Fruit fly (Drosophila melanogaster) whole organism, embryonic: ENCODE data around the gene CG15725.
A peak's percentile ranks its signal among the peaks of the same experiment; 100 is the strongest.

ENCODE experiments used
- Abd-B ChIP-seq: fragments of 200-800 bp; sonication (Bioruptor generic); optimal IDR thresholded peaks from 2 replicates; lab custom pipeline; 2018; ENCODE audit warnings: missing biosample characterization, mild to moderate bottlenecking, missing genetic modification characterization, moderate library complexity
- Adf1 ChIP-seq: fragments of 200-800 bp; sonication (Bioruptor generic); IDR thresholded peaks from 2 replicates; pipeline ENCODE4 v1.3.6; 2022; ENCODE audit warnings: missing biosample characterization, missing genetic modification characterization
- Antp ChIP-seq: fragments of 200-800 bp; sonication (Bioruptor generic); optimal IDR thresholded peaks from 3 replicates; lab custom pipeline; 2016; ENCODE audit warnings: missing biosample characterization, missing genetic modification characterization
- Bteb2 ChIP-seq: fragments of 200-800 bp; sonication (Bioruptor generic); optimal IDR thresholded peaks from 2 replicates; lab custom pipeline; 2016; ENCODE audit warnings: missing biosample characterization, missing genetic modification characterization
- CG10431 ChIP-seq: fragments of 200-800 bp; sonication (Bioruptor generic); optimal IDR thresholded peaks from 3 replicates; lab custom pipeline; 2018; ENCODE audit warnings: missing biosample characterization, mild to moderate bottlenecking, missing genetic modification characterization
- CG11504 ChIP-seq: fragments of 200-800 bp; sonication (Bioruptor generic); optimal IDR thresholded peaks from 3 replicates; lab custom pipeline; 2019; ENCODE audit warnings: missing biosample characterization, mild to moderate bottlenecking, missing genetic modification characterization, moderate library complexity
- CG11695 ChIP-seq: fragments of 200-800 bp; sonication (Bioruptor generic); IDR thresholded peaks from 3 replicates; pipeline ENCODE4 v1.3.6; 2022; ENCODE audit warnings: missing biosample characterization, missing genetic modification characterization
- CG11696 ChIP-seq: fragments of 200-800 bp; sonication (Bioruptor generic); IDR thresholded peaks from 2 replicates; pipeline ENCODE4 v1.3.6; 2022; ENCODE audit warnings: missing biosample characterization, missing genetic modification characterization
- CG14014 ChIP-seq: fragments of 200-800 bp; sonication (Bioruptor generic); IDR thresholded peaks from 2 replicates; pipeline ENCODE4 v1.3.6; 2022; ENCODE audit warnings: missing biosample characterization, missing genetic modification characterization
- CG14441 ChIP-seq: fragments of 200-800 bp; sonication (Bioruptor generic); IDR thresholded peaks from 2 replicates; pipeline ENCODE4 v1.3.6; 2022; ENCODE audit warnings: missing biosample characterization, missing genetic modification characterization
- CG15269 ChIP-seq: fragments of 200-800 bp; sonication (Bioruptor generic); optimal IDR thresholded peaks from 2 replicates; lab custom pipeline; 2018; ENCODE audit warnings: missing biosample characterization, mild to moderate bottlenecking, missing genetic modification characterization, moderate library complexity
- CG16813 ChIP-seq: fragments of 200-800 bp; sonication (Bioruptor generic); IDR thresholded peaks from 3 replicates; pipeline ENCODE4 v1.3.6; 2022; ENCODE audit warnings: missing biosample characterization, missing genetic modification characterization; ENCODE audit not compliant: partially characterized antibody
- CG2129 ChIP-seq: fragments of 200-800 bp; sonication (Bioruptor generic); IDR thresholded peaks from 2 replicates; pipeline ENCODE4 v1.3.6; 2022; ENCODE audit warnings: missing biosample characterization, missing genetic modification characterization; ENCODE audit not compliant: partially characterized antibody
- CG32772 ChIP-seq: fragments of 200-800 bp; sonication (Bioruptor generic); IDR thresholded peaks from 2 replicates; pipeline ENCODE4 v1.3.6; 2022; ENCODE audit warnings: missing biosample characterization, missing genetic modification characterization
- CG33557 ChIP-seq: fragments of 200-800 bp; sonication (Bioruptor generic); optimal IDR thresholded peaks from 2 replicates; lab custom pipeline; 2019; ENCODE audit warnings: missing biosample characterization, mild to moderate bottlenecking, missing genetic modification characterization, moderate library complexity
- CG3838 ChIP-seq: fragments of 200-800 bp; sonication (Bioruptor generic); optimal IDR thresholded peaks from 3 replicates; lab custom pipeline; 2016; ENCODE audit warnings: missing biosample characterization, missing genetic modification characterization
- CG4328 ChIP-seq: fragments of 200-800 bp; sonication (Bioruptor generic); optimal IDR thresholded peaks from 3 replicates; lab custom pipeline; 2017; ENCODE audit warnings: missing biosample characterization, missing genetic modification reagents, missing genetic modification characterization
- CG4854 ChIP-seq: fragments of 200-800 bp; sonication (Bioruptor generic); optimal IDR thresholded peaks from 2 replicates; lab custom pipeline; 2016; ENCODE audit warnings: missing biosample characterization, missing genetic modification characterization, inconsistent platforms
- CG6272 ChIP-seq: fragments of 200-800 bp; sonication (Bioruptor generic); IDR thresholded peaks from 2 replicates; pipeline ENCODE4 v1.3.6; 2022; ENCODE audit warnings: missing biosample characterization, missing genetic modification characterization
- CG9797 ChIP-seq: fragments of 200-800 bp; sonication (Bioruptor generic); optimal IDR thresholded peaks from 3 replicates; lab custom pipeline; 2018; ENCODE audit warnings: missing biosample characterization, mild to moderate bottlenecking, missing genetic modification characterization
- CG9817 ChIP-seq: fragments of 200-800 bp; sonication (Bioruptor generic); optimal IDR thresholded peaks from 2 replicates; lab custom pipeline; 2018; ENCODE audit warnings: missing biosample characterization, mild to moderate bottlenecking, missing genetic modification characterization, moderate library complexity
- Chrac-16 ChIP-seq: fragments of 200-800 bp; sonication (Bioruptor generic); optimal IDR thresholded peaks from 3 replicates; lab custom pipeline; 2016; ENCODE audit warnings: missing biosample characterization, missing genetic modification characterization
- Dfd ChIP-seq, 2 experiments: fragments of >200 bp; optimal IDR thresholded peaks; 2 replicates each; lab custom pipeline; 2017; ENCODE audit warnings: missing biosample characterization in 2 of 2, missing genetic modification characterization in 2 of 2
- Ets97D ChIP-seq: fragments of 200-800 bp; sonication (Bioruptor generic); optimal IDR thresholded peaks from 3 replicates; lab custom pipeline; 2016; ENCODE audit warnings: missing biosample characterization, missing genetic modification characterization
- HLH3B ChIP-seq: fragments of 200-800 bp; sonication (Bioruptor generic); IDR thresholded peaks from 2 replicates; pipeline ENCODE4 v1.3.6; 2022; ENCODE audit warnings: missing biosample characterization, missing genetic modification characterization
- Hr39 ChIP-seq: fragments of >200 bp; optimal IDR thresholded peaks from 2 replicates; lab custom pipeline; 2017
- MTF-1 ChIP-seq: fragments of 200-800 bp; sonication (Bioruptor generic); optimal IDR thresholded peaks from 2 replicates; lab custom pipeline; 2018; ENCODE audit warnings: missing biosample characterization, mild to moderate bottlenecking, missing genetic modification characterization, borderline replicate concordance
- Max ChIP-seq: fragments of 200-800 bp; sonication (Bioruptor generic); optimal IDR thresholded peaks from 2 replicates; lab custom pipeline; 2016; ENCODE audit warnings: missing biosample characterization, mild to moderate bottlenecking, missing genetic modification characterization
- Ptx1 ChIP-seq: fragments of 200-800 bp; sonication (Bioruptor generic); IDR thresholded peaks from 2 replicates; pipeline ENCODE4 v1.3.6; 2022; ENCODE audit warnings: missing biosample characterization, missing genetic modification characterization
- Side ChIP-seq: fragments of 200-800 bp; sonication (Bioruptor generic); optimal IDR thresholded peaks from 2 replicates; lab custom pipeline; 2016; ENCODE audit warnings: missing biosample characterization, missing genetic modification characterization
- da ChIP-seq: fragments of 200-800 bp; sonication (Bioruptor generic); optimal IDR thresholded peaks from 2 replicates; lab custom pipeline; 2016; ENCODE audit warnings: missing biosample characterization, missing genetic modification characterization
- dm ChIP-seq: fragments of 200-800 bp; sonication (Bioruptor generic); optimal IDR thresholded peaks from 3 replicates; lab custom pipeline; 2016; ENCODE audit warnings: missing biosample characterization, missing genetic modification characterization
- dysf ChIP-seq: fragments of 200-800 bp; sonication (Bioruptor generic); IDR thresholded peaks from 3 replicates; pipeline ENCODE4 v1.3.6; 2022; ENCODE audit warnings: missing biosample characterization, missing genetic modification characterization
- en ChIP-seq: fragments of 200-800 bp; sonication (Bioruptor generic); optimal IDR thresholded peaks from 2 replicates; lab custom pipeline; 2016; ENCODE audit warnings: missing biosample characterization, missing genetic modification characterization
- eyg ChIP-seq: fragments of 200-800 bp; sonication (Bioruptor generic); optimal IDR thresholded peaks from 3 replicates; lab custom pipeline; 2016; ENCODE audit warnings: missing biosample characterization, missing genetic modification characterization
- jigr1 ChIP-seq: fragments of 200-800 bp; sonication (Bioruptor generic); IDR thresholded peaks from 3 replicates; pipeline ENCODE4 v1.3.6; 2022; ENCODE audit warnings: missing biosample characterization, missing genetic modification characterization
- knrl ChIP-seq: fragments of 200-800 bp; sonication (Bioruptor generic); IDR thresholded peaks from 3 replicates; pipeline ENCODE4 v1.3.6; 2022; ENCODE audit warnings: missing biosample characterization, missing genetic modification characterization; ENCODE audit not compliant: partially characterized antibody
- nau ChIP-seq: fragments of 200-800 bp; sonication (Bioruptor generic); optimal IDR thresholded peaks from 3 replicates; lab custom pipeline; 2017; ENCODE audit warnings: missing biosample characterization, mild to moderate bottlenecking, missing genetic modification characterization, missing genetic modification reagents
- nerfin-1 ChIP-seq: fragments of 200-800 bp; sonication (Bioruptor generic); optimal IDR thresholded peaks from 3 replicates; lab custom pipeline; 2019; ENCODE audit warnings: missing biosample characterization, mild to moderate bottlenecking, missing genetic modification characterization, moderate library complexity
- org-1 ChIP-seq: fragments of 200-800 bp; sonication (Bioruptor generic); optimal IDR thresholded peaks from 2 replicates; lab custom pipeline; 2017; ENCODE audit warnings: missing biosample characterization, missing genetic modification characterization
- pho ChIP-seq: fragments of 200-800 bp; sonication (Bioruptor generic); optimal IDR thresholded peaks from 2 replicates; lab custom pipeline; 2016; ENCODE audit warnings: missing biosample characterization, missing genetic modification characterization
- phol ChIP-seq: fragments of 200-800 bp; sonication (Bioruptor generic); optimal IDR thresholded peaks from 3 replicates; lab custom pipeline; 2018; ENCODE audit warnings: missing biosample characterization, mild to moderate bottlenecking, missing genetic modification characterization, moderate library complexity
- row ChIP-seq: fragments of 200-800 bp; sonication (Bioruptor generic); IDR thresholded peaks from 3 replicates; pipeline ENCODE4 v1.3.6; 2022; ENCODE audit warnings: missing biosample characterization, missing genetic modification characterization
- run ChIP-seq: fragments of 200-800 bp; sonication (Bioruptor generic); optimal IDR thresholded peaks from 3 replicates; lab custom pipeline; 2018; ENCODE audit warnings: missing biosample characterization, mild to moderate bottlenecking, missing genetic modification characterization
- sisA ChIP-seq: fragments of 200-800 bp; sonication (Bioruptor generic); IDR thresholded peaks from 2 replicates; pipeline ENCODE4 v1.3.6; 2022; ENCODE audit warnings: missing biosample characterization, missing genetic modification characterization
- slbo ChIP-seq: fragments of 200-800 bp; sonication (Bioruptor generic); IDR thresholded peaks from 2 replicates; pipeline ENCODE4 v1.3.6; 2022; ENCODE audit warnings: missing biosample characterization, missing genetic modification characterization
- stwl ChIP-seq: fragments of 200-800 bp; sonication (Bioruptor generic); optimal IDR thresholded peaks from 3 replicates; lab custom pipeline; 2018; ENCODE audit warnings: missing biosample characterization, mild to moderate bottlenecking, missing genetic modification characterization, moderate library complexity
- tup ChIP-seq: fragments of 200-800 bp; sonication (Bioruptor generic); optimal IDR thresholded peaks from 2 replicates; lab custom pipeline; 2016; ENCODE audit warnings: missing biosample characterization, mild to moderate bottlenecking, missing genetic modification characterization, moderate library complexity
- unpg ChIP-seq: fragments of 200-800 bp; sonication (Bioruptor generic); optimal IDR thresholded peaks from 3 replicates; lab custom pipeline; 2018; ENCODE audit warnings: missing biosample characterization, mild to moderate bottlenecking, missing genetic modification characterization, moderate library complexity
- vnd ChIP-seq: fragments of 200-800 bp; sonication (Bioruptor generic); IDR thresholded peaks from 3 replicates; pipeline ENCODE4 v1.3.6; 2022; ENCODE audit warnings: missing biosample characterization, missing genetic modification characterization; ENCODE audit not compliant: partially characterized antibody
- zen2 ChIP-seq: fragments of 200-800 bp; sonication (Bioruptor generic); IDR thresholded peaks from 3 replicates; pipeline ENCODE4 v1.3.6; 2022; ENCODE audit warnings: missing biosample characterization, missing genetic modification characterization; ENCODE audit not compliant: partially characterized antibody

CG15725 gene

dm6 chrX:12744026-12744688 is 38.5 kb downstream of the CG15725 start, which contains the start of gene CG4004 (continued):
- TF ChIP-seq row (GFP tag; lab: Robert Waterston, UW) (peak; percentile 20; the same call in 1 of the 3 replicates), MTF-1 (GFP tag; lab: Kevin White, UChicago) (no peak), CG6272 (GFP tag; lab: Robert Waterston, UW) (no peak), knrl (GFP tag; lab: Robert Waterston, UW) (no peak), Bteb2 (GFP tag; lab: Kevin White, UChicago) (no peak), nerfin-1 (tag; lab: Kevin White, UChicago) (no peak), Antp (GFP tag; lab: Kevin White, UChicago) (no peak), Ets97D (no peak), nau (GFP tag; lab: Kevin White, UChicago) (no peak), jigr1 (GFP tag; lab: Robert Waterston, UW) (no peak), CG14441 (no peak), CG9817 (tag; lab: Kevin White, UChicago) (no peak), Adf1 (GFP tag; lab: Robert Waterston, UW) (peak; percentile 65), CG11504 (tag; lab: Kevin White, UChicago) (no peak), CG14014 (GFP tag; lab: Robert Waterston, UW) (no peak), Abd-B (GFP tag; lab: Kevin White, UChicago) (no peak), CG33557 (GFP tag; lab: Kevin White, UChicago) (no peak), run (tag; lab: Kevin White, UChicago) (no peak), Side (no peak), dysf (GFP tag; lab: Robert Waterston, UW) (no peak), Hr39 (no peak), CG9797 (GFP tag; lab: Kevin White, UChicago) (no peak), CG4854 (GFP tag; lab: Kevin White, UChicago) (no peak), org-1 (GFP tag; lab: Kevin White, UChicago) (no peak), Chrac-16 (GFP tag; lab: Kevin White, UChicago) (no peak), HLH3B (0 out of 2 replicates have a peak, but pooled peaks have one; percentile 17), CG15269 (no peak), vnd (GFP tag; lab: Robert Waterston, UW) (no peak), stwl (tag; lab: Kevin White, UChicago) (no peak), pho (GFP tag; lab: Kevin White, UChicago) (no peak), Dfd (GFP tag; optimal IDR thresholded peaks at IDR 0.05; lab: Kevin White, UChicago) (no peak), CG16813 (GFP tag; lab: Robert Waterston, UW) (0 out of 3 replicates have a peak, but pooled peaks have one; percentile 34), da (no peak), unpg (GFP tag; lab: Kevin White, UChicago) (peak; percentile 12), zen2 (GFP tag; lab: Robert Waterston, UW) (no peak), dm (GFP tag; lab: Kevin White, UChicago) (no peak), en (no peak), CG2129 (GFP tag; lab: Robert Waterston, UW) (no peak), phol (tag; lab: Kevin White, UChicago) (peak; percentile 58), tup (no peak), eyg (no peak), CG4328 (GFP tag; lab: Kevin White, UChicago) (no peak), slbo (GFP tag; lab: Robert Waterston, UW) (no peak), CG11696 (GFP tag; lab: Robert Waterston, UW) (no peak), CG11695 (no peak), CG3838 (GFP tag; lab: Kevin White, UChicago) (no peak), Max (GFP tag; lab: Kevin White, UChicago) (no peak), CG32772 (GFP tag; lab: Robert Waterston, UW) (0 out of 2 replicates have a peak, but pooled peaks have one; percentile 15), Ptx1 (GFP tag; lab: Robert Waterston, UW) (no peak), CG10431 (no peak), sisA (GFP tag; lab: Robert Waterston, UW) (no peak)
